Fruit fly (Drosophila melanogaster): Measurements from ENCODE around the gene Reph.
A peak's percentile ranks its signal among the peaks of the same experiment; 100 is the strongest.

Reph gene

dm6 chr2L:3836440-3836890 is 33.1 kb downstream of the Reph start, which contains the start of gene slp2 (continued):
- TF ChIP-seq chinmo (GFP tag; IDR thresholded peaks at IDR 0.05; ENCODE audit: partially characterized antibody) (0 out of 4 replicates have a peak, but pooled peaks have one; percentile 16), lov (optimal IDR thresholded peaks at IDR 0.05) (no peak), lov (GFP tag; IDR thresholded peaks at IDR 0.05) (peak; percentile 19; the same call in 1 of the 3 replicates)

- peak; percentile 19; the same call in 1 of the 2 replicates for TF ChIP-seq Ptx1 (GFP tag; IDR thresholded peaks at IDR 0.05)
- no peak for TF ChIP-seq Dbx (GFP tag; IDR thresholded peaks at IDR 0.05)
- TF ChIP-seq CG12659 (GFP tag; optimal IDR thresholded peaks at IDR 0.05): no peak
- peak; percentile 42 for TF ChIP-seq CG7839 (tag; optimal IDR thresholded peaks at IDR 0.05)
- TF ChIP-seq cas (GFP tag; IDR thresholded peaks at IDR 0.05): no peak
- no peak for TF ChIP-seq lov (optimal IDR thresholded peaks at IDR 0.05)
- peak; percentile 71; the same call in 1 of the 3 replicates for TF ChIP-seq lov (GFP tag; IDR thresholded peaks at IDR 0.05)
- TF ChIP-seq ttk (GFP tag; IDR thresholded peaks at IDR 0.05): 0 out of 2 replicates have a peak, but pooled peaks have one; percentile 17
- TF ChIP-seq ATbp (GFP tag; optimal IDR thresholded peaks at IDR 0.05): peak; percentile 15
- TF ChIP-seq sisA (GFP tag; IDR thresholded peaks at IDR 0.05): peak; percentile 52
- TF ChIP-seq zen (tag; optimal IDR thresholded peaks at IDR 0.05): peak; percentile 51
- TF ChIP-seq Oli (tag; optimal IDR thresholded peaks at IDR 0.05): peak; percentile 52
- TF ChIP-seq CG4820 (GFP tag; optimal IDR thresholded peaks at IDR 0.05): peak; percentile 33
- TF ChIP-seq CG11696 (GFP tag; IDR thresholded peaks at IDR 0.05): no peak
- TF ChIP-seq gem (tag; optimal IDR thresholded peaks at IDR 0.05): peak; percentile 64
- peak; percentile 2 for TF ChIP-seq pum (GFP tag; optimal IDR thresholded peaks at IDR 0.05)
- no peak for TF ChIP-seq sc (optimal IDR thresholded peaks at IDR 0.05)
- TF ChIP-seq sc (GFP tag; optimal IDR thresholded peaks at IDR 0.05): peak; percentile 5
- TF ChIP-seq dmrt11E (tag; optimal IDR thresholded peaks at IDR 0.05): peak; percentile 76
- TF ChIP-seq bsh (GFP tag; optimal IDR thresholded peaks at IDR 0.05): peak in 1 of 2 experiments; percentile 64
- peak; percentile 43; the same call in 2 of the 3 replicates for TF ChIP-seq CG17361 (GFP tag; IDR thresholded peaks at IDR 0.05)
- TF ChIP-seq Pdp1 (GFP tag; optimal IDR thresholded peaks at IDR 0.05): peak; percentile 10 to 26
- TF ChIP-seq CG11504 (tag; optimal IDR thresholded peaks at IDR 0.05): no peak
- TF ChIP-seq CG2712 (tag; optimal IDR thresholded peaks at IDR 0.05): peak; percentile 62
- TF ChIP-seq CG2199 (GFP tag; IDR thresholded peaks at IDR 0.05): 0 out of 3 replicates have a peak, but pooled peaks have one; percentile 34
- peak; percentile 81 for TF ChIP-seq ara (GFP tag; IDR thresholded peaks at IDR 0.05)
- peak; percentile 38 for TF ChIP-seq CG4424 (GFP tag; optimal IDR thresholded peaks at IDR 0.05)
- no peak for TF ChIP-seq CG18619 (GFP tag; optimal IDR thresholded peaks at IDR 0.05)
- TF ChIP-seq ranshi (GFP tag; IDR thresholded peaks at IDR 0.05): peak; percentile 26; the same call in 1 of the 2 replicates
- peak; percentile 49 for TF ChIP-seq unpg (GFP tag; optimal IDR thresholded peaks at IDR 0.05)
- 0 out of 3 replicates have a peak, but pooled peaks have one; percentile 40 for TF ChIP-seq ci (GFP tag; IDR thresholded peaks at IDR 0.05)
- TF ChIP-seq Sox102F (GFP tag; optimal IDR thresholded peaks at IDR 0.05): peak; percentile 59
- TF ChIP-seq sens (GFP tag): peak; percentile 93
- no peak for TF ChIP-seq CG8290 (GFP tag; optimal IDR thresholded peaks at IDR 0.05)
- no peak for TF ChIP-seq CG8290 (tag; optimal IDR thresholded peaks at IDR 0.05)
- 0 out of 3 replicates have a peak, but pooled peaks have one; percentile 14 for TF ChIP-seq dysf (GFP tag; IDR thresholded peaks at IDR 0.05)
- peak; percentile 46 for TF ChIP-seq CG12391 (tag; optimal IDR thresholded peaks at IDR 0.05)
- peak; percentile 27 for TF ChIP-seq CG2202 (tag; optimal IDR thresholded peaks at IDR 0.05)
- TF ChIP-seq chn (GFP tag; optimal IDR thresholded peaks at IDR 0.05): peak; percentile 16
- TF ChIP-seq CG3407 (GFP tag; optimal IDR thresholded peaks at IDR 0.05): peak; percentile 24
- 0 out of 3 replicates have a peak, but pooled peaks have one; percentile 41 for TF ChIP-seq CG34422 (GFP tag; IDR thresholded peaks at IDR 0.05)
- peak; percentile 45; the same call in 1 of the 2 replicates for TF ChIP-seq CG6689 (GFP tag; IDR thresholded peaks at IDR 0.05)
- TF ChIP-seq CG7556 (GFP tag; optimal IDR thresholded peaks at IDR 0.05): peak; percentile 21
- TF ChIP-seq otp (GFP tag; IDR thresholded peaks at IDR 0.05): peak; percentile 54; the same call in 1 of the 3 replicates
- peak; percentile 67 for TF ChIP-seq Med (GFP tag)
- peak in 1 of 2 experiments; percentile 67 for TF ChIP-seq chif (GFP tag; optimal IDR thresholded peaks at IDR 0.05)
- TF ChIP-seq row (GFP tag; IDR thresholded peaks at IDR 0.05): peak; percentile 32; the same call in 1 of the 3 replicates
Measured at dm6 chr2L:3840975-3841374, 37.6 kb downstream of the Reph start.
